Worm (Caenorhabditis elegans): Measurements from ENCODE around the gene stau-1.

DNA sequence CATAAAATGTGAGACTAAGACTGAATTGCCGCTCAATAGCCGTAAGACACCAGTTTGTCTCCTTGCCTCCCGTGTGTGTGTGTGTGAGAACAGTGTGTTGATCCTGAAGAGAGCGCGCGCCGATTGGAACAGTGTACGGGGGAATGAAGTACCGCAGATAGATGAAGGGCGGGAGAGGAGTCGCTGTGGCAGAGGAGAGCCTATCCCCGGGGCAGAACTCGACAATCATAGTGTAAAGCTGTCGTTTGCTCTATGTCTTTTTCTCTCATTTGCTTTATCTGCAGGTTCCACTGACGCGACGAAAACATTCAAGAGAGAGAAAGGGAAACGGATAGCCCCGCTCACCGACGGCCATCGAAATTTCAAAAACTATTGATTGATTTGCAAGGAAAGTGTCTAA, 46.8 kb upstream of the stau-1 start:
- TF ChIP-seq nhr-237 (tag; optimal IDR thresholded peaks at IDR 0.05) (no peak), zag-1 (tag; optimal IDR thresholded peaks at IDR 0.05) (no peak), aly-2 (tag; optimal IDR thresholded peaks at IDR 0.05) (no peak), lin-13 (GFP tag; optimal IDR thresholded peaks at IDR 0.05) (no peak), lin-39 (tag; optimal IDR thresholded peaks at IDR 0.05) (no peak), ztf-11 (tag; optimal IDR thresholded peaks at IDR 0.05) (no peak), nhr-23 (tag; optimal IDR thresholded peaks at IDR 0.05) (no peak), peb-1 (tag; optimal IDR thresholded peaks at IDR 0.05) (no peak), nhr-12 (tag; optimal IDR thresholded peaks at IDR 0.05) (no peak), nhr-11 (tag; optimal IDR thresholded peaks at IDR 0.05) (no peak), unc-39 (tag; optimal IDR thresholded peaks at IDR 0.05) (no peak)
